Worm (Caenorhabditis elegans) whole organism, L2 larva: ENCODE measurements around the gene mvk-1.

Experiments used
- C34F6.9 ChIP-seq: fragments of 150-350 bp; optimal IDR thresholded peaks from 2 replicates; lab custom pipeline; 2014; ENCODE audit warnings: missing biosample characterization, missing genetic modification characterization
- F13H6.1 ChIP-seq: sonication (generic microtip); optimal IDR thresholded peaks from 2 replicates; lab custom pipeline; 2016; ENCODE audit warnings: missing genetic modification characterization, missing compliant biosample characterization
- R02D3.7 ChIP-seq: fragments of 150-350 bp; optimal IDR thresholded peaks from 2 replicates; lab custom pipeline; 2014; ENCODE audit warnings: missing biosample characterization, missing genetic modification characterization
- Y55F3AM.14 ChIP-seq: fragments of 200-800 bp; sonication (Bioruptor generic); optimal IDR thresholded peaks from 2 replicates; lab custom pipeline; 2018; ENCODE audit warnings: mild to moderate bottlenecking, missing genetic modification characterization, missing compliant biosample characterization
- ZK546.5 ChIP-seq: sonication (generic microtip); optimal IDR thresholded peaks from 2 replicates; lab custom pipeline; 2017; ENCODE audit warnings: missing biosample characterization, missing genetic modification characterization
- alr-1 ChIP-seq: fragments of 150-350 bp; optimal IDR thresholded peaks from 2 replicates; lab custom pipeline; 2014; ENCODE audit warnings: missing biosample characterization, missing genetic modification characterization
- aly-2 ChIP-seq: fragments of 150-350 bp; optimal IDR thresholded peaks from 2 replicates; lab custom pipeline; 2014; ENCODE audit warnings: missing biosample characterization, missing genetic modification characterization
- ama-1 ChIP-seq: fragments of 150-350 bp; optimal IDR thresholded peaks from 2 replicates; lab custom pipeline; 2018; ENCODE audit warnings: inconsistent platforms
- blmp-1 ChIP-seq: sonication (generic microtip); optimal IDR thresholded peaks from 2 replicates; lab custom pipeline; 2017; ENCODE audit warnings: missing genetic modification characterization, mild to moderate bottlenecking, missing compliant biosample characterization, antibody characterized with exemption, moderate library complexity; ENCODE audit not compliant: insufficient read depth
- ceh-16 ChIP-seq: fragments of 150-350 bp; optimal IDR thresholded peaks from 2 replicates; lab custom pipeline; 2014; ENCODE audit warnings: missing biosample characterization, missing genetic modification characterization
- ceh-82 ChIP-seq: fragments of 150-350 bp; optimal IDR thresholded peaks from 2 replicates; lab custom pipeline; 2014; ENCODE audit warnings: missing biosample characterization, missing genetic modification characterization
- crh-2 ChIP-seq: sonication (generic microtip); optimal IDR thresholded peaks from 2 replicates; lab custom pipeline; 2017; ENCODE audit warnings: missing biosample characterization, missing genetic modification characterization
- dmd-4 ChIP-seq: sonication (generic microtip); optimal IDR thresholded peaks from 2 replicates; lab custom pipeline; 2017; ENCODE audit warnings: missing biosample characterization, missing genetic modification characterization
- egl-27 ChIP-seq: sonication (generic microtip); optimal IDR thresholded peaks from 3 replicates; lab custom pipeline; 2017; ENCODE audit warnings: missing biosample characterization, missing genetic modification reagents, missing genetic modification characterization
- elt-1 ChIP-seq: fragments of 150-350 bp; optimal IDR thresholded peaks from 2 replicates; lab custom pipeline; 2014; ENCODE audit warnings: missing biosample characterization, missing genetic modification characterization
- elt-3 ChIP-seq: sonication (generic microtip); optimal IDR thresholded peaks from 2 replicates; lab custom pipeline; 2017; ENCODE audit warnings: missing biosample characterization, missing genetic modification characterization
- fos-1 ChIP-seq: fragments of 150-350 bp; optimal IDR thresholded peaks from 2 replicates; lab custom pipeline; 2014; ENCODE audit warnings: missing biosample characterization, missing genetic modification characterization
- gmeb-1 ChIP-seq: fragments of 150-350 bp; optimal IDR thresholded peaks from 2 replicates; lab custom pipeline; 2014; ENCODE audit warnings: missing biosample characterization, missing genetic modification characterization
- lin-11 ChIP-seq: fragments of 150-350 bp; sonication (generic microtip); optimal IDR thresholded peaks from 2 replicates; lab custom pipeline; 2014; ENCODE audit warnings: missing biosample characterization, missing genetic modification characterization, inconsistent platforms, mixed read lengths
- lin-13 ChIP-seq: fragments of 150-350 bp; optimal IDR thresholded peaks from 2 replicates; lab custom pipeline; 2014; ENCODE audit warnings: missing biosample characterization, missing genetic modification reagents, missing genetic modification characterization
- lin-39 ChIP-seq: fragments of 150-350 bp; optimal IDR thresholded peaks from 2 replicates; lab custom pipeline; 2014; ENCODE audit warnings: missing biosample characterization, missing genetic modification reagents, missing genetic modification characterization
- lsy-2 ChIP-seq, 2 experiments: fragments of 150-350 bp in 1 of 2; sonication (generic microtip) in 1 of 2; optimal IDR thresholded peaks; 2 replicates each; lab custom pipeline; 2014 to 2017; ENCODE audit warnings: missing biosample characterization in 2 of 2, missing genetic modification characterization in 2 of 2
- mab-5 ChIP-seq: fragments of 150-350 bp; optimal IDR thresholded peaks from 2 replicates; lab custom pipeline; 2014; ENCODE audit warnings: missing biosample characterization, missing genetic modification characterization
- mbf-1 ChIP-seq: sonication (generic microtip); optimal IDR thresholded peaks from 2 replicates; lab custom pipeline; 2017; ENCODE audit warnings: missing biosample characterization, missing genetic modification characterization
- mdl-1 ChIP-seq, 2 experiments: fragments of 150-350 bp in 1 of 2; sonication (generic microtip) in 1 of 2; optimal IDR thresholded peaks; 2 replicates each; lab custom pipeline; 2017; ENCODE audit warnings: missing biosample characterization in 2 of 2, missing genetic modification characterization in 2 of 2
- nhr-10 ChIP-seq: sonication (generic microtip); optimal IDR thresholded peaks from 2 replicates; lab custom pipeline; 2017; ENCODE audit warnings: missing biosample characterization, missing genetic modification characterization
- nhr-11 ChIP-seq: fragments of 150-350 bp; optimal IDR thresholded peaks from 2 replicates; lab custom pipeline; 2014; ENCODE audit warnings: missing biosample characterization, missing genetic modification characterization
- nhr-12 ChIP-seq: fragments of 150-350 bp; optimal IDR thresholded peaks from 2 replicates; lab custom pipeline; 2014; ENCODE audit warnings: missing biosample characterization, missing genetic modification characterization
- nhr-129 ChIP-seq: fragments of 150-350 bp; optimal IDR thresholded peaks from 2 replicates; lab custom pipeline; 2014; ENCODE audit warnings: missing biosample characterization, missing genetic modification characterization
- nhr-21 ChIP-seq: fragments of 150-350 bp; optimal IDR thresholded peaks from 2 replicates; lab custom pipeline; 2014; ENCODE audit warnings: missing biosample characterization, missing genetic modification characterization
- nhr-237 ChIP-seq: fragments of 150-350 bp; optimal IDR thresholded peaks from 2 replicates; lab custom pipeline; 2014; ENCODE audit warnings: missing biosample characterization, missing genetic modification characterization
- nhr-25 ChIP-seq: fragments of 150-350 bp; sonication (generic microtip); optimal IDR thresholded peaks from 3 replicates; lab custom pipeline; 2014; ENCODE audit warnings: missing biosample characterization, missing genetic modification characterization
- nhr-6 ChIP-seq: fragments of 150-350 bp; optimal IDR thresholded peaks from 2 replicates; lab custom pipeline; 2014; ENCODE audit warnings: missing biosample characterization, missing genetic modification characterization
- nhr-77 ChIP-seq: fragments of 150-350 bp; optimal IDR thresholded peaks from 2 replicates; lab custom pipeline; 2014; ENCODE audit warnings: missing biosample characterization, missing genetic modification characterization
- peb-1 ChIP-seq: fragments of 150-350 bp; optimal IDR thresholded peaks from 2 replicates; lab custom pipeline; 2014; ENCODE audit warnings: missing biosample characterization, missing genetic modification characterization
- sem-4 ChIP-seq: fragments of 150-350 bp; optimal IDR thresholded peaks from 2 replicates; lab custom pipeline; 2014; ENCODE audit warnings: missing biosample characterization, missing genetic modification reagents, missing genetic modification characterization
- skn-1 ChIP-seq: sonication (generic microtip); optimal IDR thresholded peaks from 2 replicates; lab custom pipeline; 2017; ENCODE audit warnings: missing biosample characterization, missing genetic modification characterization
- sma-3 ChIP-seq: sonication (generic microtip); optimal IDR thresholded peaks from 2 replicates; lab custom pipeline; 2016; ENCODE audit warnings: missing genetic modification reagents, missing genetic modification characterization, missing compliant biosample characterization
- sma-9 ChIP-seq, 2 experiments: fragments of 150-350 bp in 1 of 2; sonication (generic microtip) in 1 of 2; optimal IDR thresholded peaks; 2 replicates each; lab custom pipeline; 2014 to 2016; ENCODE audit warnings: missing genetic modification characterization in 2 of 2, mild to moderate bottlenecking in 1 of 2, missing biosample characterization in 1 of 2, missing compliant biosample characterization in 1 of 2, missing genetic modification reagents in 1 of 2, moderate library complexity in 1 of 2
- snpc-4 ChIP-seq: fragments of 150-350 bp; optimal IDR thresholded peaks from 2 replicates; lab custom pipeline; 2014; ENCODE audit warnings: missing biosample characterization, missing genetic modification characterization
- unc-39 ChIP-seq: fragments of 150-350 bp; optimal IDR thresholded peaks from 2 replicates; lab custom pipeline; 2014; ENCODE audit warnings: missing biosample characterization, missing genetic modification characterization
- unc-55 ChIP-seq: fragments of 150-350 bp; sonication (generic microtip); optimal IDR thresholded peaks from 3 replicates; lab custom pipeline; 2014; ENCODE audit warnings: missing biosample characterization, missing genetic modification reagents, missing genetic modification characterization
- unc-62 ChIP-seq: fragments of 150-350 bp; optimal IDR thresholded peaks from 2 replicates; lab custom pipeline; 2014; ENCODE audit warnings: missing biosample characterization, missing genetic modification reagents, missing genetic modification characterization
- zag-1 ChIP-seq: fragments of 150-350 bp; optimal IDR thresholded peaks from 2 replicates; lab custom pipeline; 2014; ENCODE audit warnings: missing biosample characterization, missing genetic modification characterization
- ztf-1 ChIP-seq: fragments of 200-800 bp; sonication (Bioruptor generic); conservative IDR thresholded peaks from 2 replicates; pipeline ENCODE4 v1.3.6; 2022; ENCODE audit warnings: missing genetic modification characterization, missing compliant biosample characterization
- ztf-11 ChIP-seq: sonication (generic microtip); optimal IDR thresholded peaks from 2 replicates; lab custom pipeline; 2017; ENCODE audit warnings: missing biosample characterization, missing genetic modification characterization

mvk-1 gene

ce11 chrIII:6146797-6147196 is 10.7 kb upstream of the mvk-1 start:
- TF ChIP-seq lin-39 = no peak
- no peak for TF ChIP-seq sma-3 (GFP tag; lab: Kevin White, UChicago)
- no peak for TF ChIP-seq lsy-2 (tag; optimal IDR thresholded peaks at IDR 0.05; lab: Kevin White, UChicago)
- no peak for TF ChIP-seq egl-27 (tag; lab: Kevin White, UChicago)
- TF ChIP-seq nhr-12 (tag; lab: Kevin White, UChicago) = no peak
- TF ChIP-seq ZK546.5 (tag; lab: Kevin White, UChicago) = no peak
- TF ChIP-seq sma-9 (GFP tag; optimal IDR thresholded peaks at IDR 0.05; lab: Kevin White, UChicago) = no peak
- no peak for TF ChIP-seq sma-9 (tag; optimal IDR thresholded peaks at IDR 0.05; lab: Kevin White, UChicago)
- no peak for TF ChIP-seq mab-5 (tag; lab: Kevin White, UChicago)
- TF ChIP-seq ceh-82 = no peak
- no peak for TF ChIP-seq gmeb-1
- TF ChIP-seq C34F6.9 (tag; lab: Kevin White, UChicago) = no peak
- TF ChIP-seq nhr-25 (tag; lab: Kevin White, UChicago) = no peak
- TF ChIP-seq snpc-4 = no peak
- no peak for TF ChIP-seq ama-1
- no peak for TF ChIP-seq skn-1 (tag; lab: Kevin White, UChicago)
- no peak for TF ChIP-seq peb-1
- TF ChIP-seq dmd-4 (tag; lab: Kevin White, UChicago) = no peak
- TF ChIP-seq crh-2 (tag; lab: Kevin White, UChicago) = no peak
- no peak for TF ChIP-seq ceh-16 (tag; lab: Kevin White, UChicago)
- no peak for TF ChIP-seq zag-1 (tag; lab: Kevin White, UChicago)

DNA sequence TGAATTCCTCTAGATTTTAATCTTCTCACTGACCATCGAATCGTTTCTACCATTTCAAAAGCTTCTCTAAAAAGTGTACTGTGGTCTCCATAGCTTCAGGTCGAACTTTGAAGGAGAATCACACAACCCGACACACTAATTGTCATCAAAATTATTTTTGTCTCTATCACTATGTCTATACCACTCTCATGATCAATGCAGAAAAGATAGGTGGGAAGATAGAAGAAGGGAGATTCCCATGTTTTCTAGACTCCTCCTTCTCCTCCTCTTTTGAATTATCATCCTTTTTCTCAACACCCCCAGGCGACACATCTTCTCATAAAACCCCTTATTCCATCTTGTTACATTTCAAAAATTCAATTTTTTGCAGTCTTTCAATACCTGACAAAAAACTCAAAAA is 9.8 kb upstream of the mvk-1 start, which contains the start of gene Y42G9A.3:
TSS of gene Y42G9A.3 (plus strand) at position 363 of the 400 bp plus-strand sequence.
- TF ChIP-seq skn-1 (tag; lab: Kevin White, UChicago) = peak; percentile 78
- TF ChIP-seq unc-55 (GFP tag; lab: Kevin White, UChicago) = no peak
- TF ChIP-seq unc-62 (GFP tag; lab: Kevin White, UChicago) = no peak
- peak; percentile 35 for TF ChIP-seq fos-1 (tag; lab: Kevin White, UChicago)
- no peak for TF ChIP-seq mbf-1
- no peak for TF ChIP-seq gmeb-1
- TF ChIP-seq sma-9 (GFP tag; optimal IDR thresholded peaks at IDR 0.05; lab: Kevin White, UChicago) = peak; percentile 5
- TF ChIP-seq sma-9 (tag; optimal IDR thresholded peaks at IDR 0.05; lab: Kevin White, UChicago) = no peak
- TF ChIP-seq Y55F3AM.14 (GFP tag; lab: Kevin White, UChicago) = no peak
- no peak for TF ChIP-seq mab-5 (tag; lab: Kevin White, UChicago)
- TF ChIP-seq dmd-4 (tag; lab: Kevin White, UChicago) = no peak
- TF ChIP-seq lsy-2 (tag; optimal IDR thresholded peaks at IDR 0.05; lab: Kevin White, UChicago) = no peak
- no peak for TF ChIP-seq mdl-1 (tag; optimal IDR thresholded peaks at IDR 0.05; lab: Kevin White, UChicago)
- no peak for TF ChIP-seq nhr-6 (tag; lab: Kevin White, UChicago)
- TF ChIP-seq lin-39 = no peak
- no peak for TF ChIP-seq nhr-21

DNA sequence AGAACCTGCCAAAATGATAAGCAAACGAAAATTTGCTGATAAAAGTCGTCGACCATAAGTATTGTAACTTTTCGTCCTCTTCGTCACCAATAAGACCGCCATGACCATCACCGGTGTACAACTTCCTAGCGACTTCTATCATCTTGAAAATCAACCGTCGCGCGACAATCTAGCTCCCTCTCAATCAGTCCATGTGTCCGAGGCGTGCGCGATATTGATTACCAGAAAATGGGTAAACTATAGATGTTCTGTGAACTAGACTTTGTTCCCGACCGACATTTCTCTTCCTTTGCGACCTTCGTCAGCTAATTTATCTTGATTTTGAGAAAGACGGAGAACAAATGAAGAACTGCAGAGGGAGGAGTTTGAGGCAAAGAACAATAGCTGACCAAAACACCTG is 9.2 kb upstream of the mvk-1 start:
- no peak for TF ChIP-seq nhr-11
- no peak for TF ChIP-seq ama-1
- TF ChIP-seq Y55F3AM.14 (GFP tag; lab: Kevin White, UChicago) = no peak
- TF ChIP-seq nhr-10 (tag; lab: Kevin White, UChicago) = no peak
- no peak for TF ChIP-seq F13H6.1 (tag; lab: Kevin White, UChicago)
- TF ChIP-seq nhr-12 (tag; lab: Kevin White, UChicago) = no peak
- TF ChIP-seq unc-39 = no peak
- no peak for TF ChIP-seq zag-1 (tag; lab: Kevin White, UChicago)
- peak; percentile 62 for TF ChIP-seq sma-3 (GFP tag; lab: Kevin White, UChicago)
- TF ChIP-seq aly-2 (tag; lab: Kevin White, UChicago) = no peak
- TF ChIP-seq snpc-4 = no peak
- no peak for TF ChIP-seq lsy-2 (tag; optimal IDR thresholded peaks at IDR 0.05; lab: Kevin White, UChicago)
- peak; percentile 88 for TF ChIP-seq nhr-21
- TF ChIP-seq egl-27 (tag; lab: Kevin White, UChicago) = no peak
- TF ChIP-seq nhr-237 (tag; lab: Kevin White, UChicago) = no peak
- no peak for TF ChIP-seq mbf-1
- no peak for TF ChIP-seq C34F6.9 (tag; lab: Kevin White, UChicago)
- TF ChIP-seq sem-4 (tag; lab: Kevin White, UChicago) = no peak
- TF ChIP-seq ztf-11 (tag; lab: Kevin White, UChicago) = no peak
- TF ChIP-seq ZK546.5 (tag; lab: Kevin White, UChicago) = no peak
- TF ChIP-seq nhr-6 (tag; lab: Kevin White, UChicago) = no peak
- TF ChIP-seq unc-62 (GFP tag; lab: Kevin White, UChicago) = no peak
- TF ChIP-seq mdl-1 (tag; optimal IDR thresholded peaks at IDR 0.05; lab: Kevin White, UChicago) = peak in 1 of 2 experiments; percentile 14
- no peak for TF ChIP-seq elt-3 (tag; lab: Kevin White, UChicago)
- TF ChIP-seq elt-1 (tag; lab: Kevin White, UChicago) = no peak
- no peak for TF ChIP-seq ztf-1
- peak; percentile 26 for TF ChIP-seq fos-1 (tag; lab: Kevin White, UChicago)
- TF ChIP-seq R02D3.7 (tag; lab: Kevin White, UChicago) = no peak
- TF ChIP-seq nhr-129 (tag; lab: Kevin White, UChicago) = peak; percentile 40
- no peak for TF ChIP-seq ceh-16 (tag; lab: Kevin White, UChicago)
- TF ChIP-seq blmp-1 = peak; percentile 22
- no peak for TF ChIP-seq nhr-77 (tag; lab: Kevin White, UChicago)
- TF ChIP-seq alr-1 = no peak
- TF ChIP-seq lin-39 = no peak
- TF ChIP-seq lin-13 (GFP tag; lab: Kevin White, UChicago) = no peak
- TF ChIP-seq crh-2 (tag; lab: Kevin White, UChicago) = no peak
- no peak for TF ChIP-seq lin-11 (tag; lab: Kevin White, UChicago)
- no peak for TF ChIP-seq peb-1
- peak; percentile 87 for TF ChIP-seq sma-9 (GFP tag; optimal IDR thresholded peaks at IDR 0.05; lab: Kevin White, UChicago)
- TF ChIP-seq sma-9 (tag; optimal IDR thresholded peaks at IDR 0.05; lab: Kevin White, UChicago) = no peak
- TF ChIP-seq gmeb-1 = no peak
